Worm (Caenorhabditis elegans): Measurements from ENCODE around the gene acy-3.
A peak's percentile ranks its signal among the peaks of the same experiment; 100 is the strongest.

The acy-3 gene

DNA sequence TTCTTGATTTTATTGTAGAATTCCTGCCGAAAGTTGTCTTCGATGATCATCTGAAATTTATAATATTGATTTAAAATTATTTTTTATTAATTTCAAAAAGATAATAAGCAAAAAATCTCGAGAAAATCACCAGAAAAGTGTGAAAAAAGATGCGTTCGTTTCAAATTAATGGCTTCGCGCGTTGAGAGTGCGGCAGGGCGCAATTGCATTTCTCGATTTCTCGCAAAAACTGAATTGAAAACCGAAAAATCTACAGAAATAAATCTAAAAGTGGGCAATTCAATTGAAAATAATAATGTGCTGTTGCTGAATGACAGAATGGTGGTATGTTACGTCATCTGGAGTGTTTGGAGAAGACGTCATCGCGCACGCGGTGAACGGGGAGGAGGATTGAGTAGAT lies 51.3 kb downstream of the acy-3 start, which contains the start of gene evl-18:
evl-18 (minus strand) TSS at position 50 of the 400 bp plus-strand sequence.
- TF ChIP-seq mep-1 (tag; optimal IDR thresholded peaks at IDR 0.05) (peak; percentile 37), nhr-28 (tag; optimal IDR thresholded peaks at IDR 0.05) (no peak), nhr-12 (tag; optimal IDR thresholded peaks at IDR 0.05) (no peak), fkh-4 (tag; optimal IDR thresholded peaks at IDR 0.05; ENCODE audit: borderline replicate concordance) (no peak), irx-1 (tag; optimal IDR thresholded peaks at IDR 0.05) (no peak), C04F5.9 (tag; optimal IDR thresholded peaks at IDR 0.05) (no peak), dpl-1 (GFP tag; optimal IDR thresholded peaks at IDR 0.05) (peak; percentile 62 to 84 (median 70)), lsy-2 (tag; optimal IDR thresholded peaks at IDR 0.05) (peak in 1 of 2 experiments; percentile 55), efl-1 (optimal IDR thresholded peaks at IDR 0.05) (peak; percentile 48 to 56), efl-1 (GFP tag; optimal IDR thresholded peaks at IDR 0.05 in 1 of 2) (peak; percentile 72 to 97), blmp-1 (tag; optimal IDR thresholded peaks at IDR 0.05) (peak; percentile 34), lin-35 (GFP tag; optimal IDR thresholded peaks at IDR 0.05) (peak; percentile 51 to 83), hlh-17 (GFP tag; optimal IDR thresholded peaks at IDR 0.05; ENCODE audit: borderline replicate concordance) (no peak)

DNA sequence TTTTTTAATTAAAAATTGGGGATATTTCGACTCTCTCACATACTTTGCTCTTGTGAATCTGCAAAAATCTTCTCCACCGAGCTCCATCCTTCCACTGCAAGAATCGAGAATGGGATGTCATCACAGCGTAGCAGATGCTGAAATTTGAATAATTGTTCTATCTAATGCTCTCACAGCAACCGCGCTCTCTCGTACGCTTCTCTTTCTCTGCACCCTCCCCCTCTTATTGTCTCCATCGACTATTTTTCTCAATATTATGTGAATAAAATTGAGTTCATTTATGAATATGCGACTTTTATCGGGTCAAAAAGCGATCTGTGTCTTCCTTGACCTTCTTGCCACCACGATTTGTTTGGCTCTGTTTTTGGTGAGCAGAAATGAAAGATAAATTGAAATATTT lies 52.3 kb downstream of the acy-3 start, which contains the start of gene F34D10.3:
F34D10.3 (plus strand) TSS at position 249 of the 400 bp plus-strand sequence.
- TF ChIP-seq snpc-4 (tag; optimal IDR thresholded peaks at IDR 0.05) = no peak
- TF ChIP-seq lin-35 (GFP tag; optimal IDR thresholded peaks at IDR 0.05) = peak; percentile 18 to 47
- TF ChIP-seq ceh-82 (tag; optimal IDR thresholded peaks at IDR 0.05) = no peak
- peak; percentile 3 to 18 for TF ChIP-seq efl-1 (optimal IDR thresholded peaks at IDR 0.05)
- peak; percentile 6 to 51 for TF ChIP-seq efl-1 (GFP tag; optimal IDR thresholded peaks at IDR 0.05 in 1 of 2)
- TF ChIP-seq pax-3 (tag; optimal IDR thresholded peaks at IDR 0.05) = no peak
- peak in 1 of 2 experiments; percentile 48 for TF ChIP-seq lsy-2 (tag; optimal IDR thresholded peaks at IDR 0.05)
- peak in 1 of 3 experiments; percentile 27 for TF ChIP-seq dpl-1 (GFP tag; optimal IDR thresholded peaks at IDR 0.05)

DNA sequence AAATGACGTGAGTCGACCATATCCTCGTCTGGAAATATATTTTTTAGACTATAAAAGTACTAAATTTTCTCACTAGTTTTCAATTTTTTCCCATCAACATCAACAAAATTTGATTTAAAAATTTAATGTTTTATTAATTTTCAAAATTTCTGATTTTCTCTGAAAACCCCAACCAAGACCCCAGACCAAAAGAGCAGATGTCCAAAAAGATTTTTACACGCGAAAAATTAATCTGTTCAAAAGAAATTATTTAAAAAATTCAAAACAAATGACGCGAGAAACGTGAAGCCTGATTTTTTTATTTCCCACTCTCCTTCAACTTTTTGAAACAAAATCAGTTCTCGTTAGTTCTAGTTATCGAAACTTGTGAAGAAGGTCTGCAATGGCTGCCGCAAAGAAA lies 55.8 kb downstream of the acy-3 start, which contains the start of gene F34D10.8:
F34D10.8 (plus strand) TSS at position 301 of the 400 bp plus-strand sequence.
- TF ChIP-seq nhr-85 (tag) (peak; percentile 56), sup-37 (GFP tag; optimal IDR thresholded peaks at IDR 0.05) (no peak)

DNA sequence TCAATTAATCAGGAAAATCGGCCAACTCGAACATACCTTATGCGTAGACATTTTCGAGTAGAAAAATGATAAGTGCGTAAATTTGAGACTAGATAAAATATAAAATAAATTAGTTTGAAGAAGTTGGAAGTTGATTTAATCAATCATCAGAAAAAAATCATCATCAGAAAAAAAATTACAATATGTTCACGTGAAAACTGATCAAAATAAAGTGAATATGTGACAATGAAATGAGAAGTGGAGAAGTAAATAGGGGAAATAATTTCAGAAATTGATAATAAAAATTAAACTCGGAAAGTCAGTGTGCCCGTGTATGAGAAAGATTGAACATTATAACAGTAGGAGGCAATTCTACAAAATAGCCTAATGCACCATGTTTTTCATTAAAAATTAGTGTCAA lies 56.8 kb downstream of the acy-3 start, which contains the start of gene F34D10.9:
F34D10.9 (minus strand) TSS at position 101 of the 400 bp plus-strand sequence.
- TF ChIP-seq grh-1 (GFP tag; IDR thresholded peaks at IDR 0.05) (no peak), lir-3 (tag; optimal IDR thresholded peaks at IDR 0.05; ENCODE audit: poor library complexity) (no peak), snu-23 (GFP tag; optimal IDR thresholded peaks at IDR 0.05) (no peak), unc-98 (GFP tag; IDR thresholded peaks at IDR 0.05) (no peak), Y116A8C.19 (tag; optimal IDR thresholded peaks at IDR 0.05; ENCODE audit: borderline replicate concordance) (no peak), efl-1 (optimal IDR thresholded peaks at IDR 0.05) (no peak), efl-1 (GFP tag; optimal IDR thresholded peaks at IDR 0.05 in 1 of 2) (no peak), ces-1 (GFP tag; optimal IDR thresholded peaks at IDR 0.05) (no peak), fkh-4 (tag; optimal IDR thresholded peaks at IDR 0.05; ENCODE audit: borderline replicate concordance) (no peak)

DNA sequence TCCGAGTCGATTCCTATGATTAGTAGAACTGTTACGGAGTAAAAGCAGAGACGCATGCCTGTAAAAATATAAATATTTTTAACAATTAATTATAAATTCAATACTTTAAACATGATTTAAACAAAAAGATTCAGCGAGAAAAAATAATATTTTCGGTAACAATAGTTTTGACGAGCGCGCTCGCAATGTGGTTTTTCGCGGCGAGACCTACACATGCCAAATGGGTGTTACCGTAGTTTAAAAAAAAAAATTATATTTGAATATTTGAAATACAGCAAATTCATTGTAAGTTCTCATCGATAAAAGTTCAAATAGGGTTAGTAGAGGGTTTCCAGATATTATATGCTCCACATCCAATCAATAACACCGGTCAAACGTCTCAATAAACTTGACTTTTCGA lies 59.8 kb downstream of the acy-3 start, which contains the start of gene gldi-5:
gldi-5 (minus strand) TSS at position 58 of the 400 bp plus-strand sequence.
- TF ChIP-seq C34B4.2 (tag; optimal IDR thresholded peaks at IDR 0.05) (no peak), grh-1 (GFP tag; IDR thresholded peaks at IDR 0.05) (no peak), nhr-85 (tag) (no peak), mep-1 (tag; optimal IDR thresholded peaks at IDR 0.05) (no peak), irx-1 (tag; optimal IDR thresholded peaks at IDR 0.05) (no peak), C16A3.4 (tag; optimal IDR thresholded peaks at IDR 0.05) (no peak), unc-130 (tag; optimal IDR thresholded peaks at IDR 0.05) (no peak), lin-13 (GFP tag; optimal IDR thresholded peaks at IDR 0.05) (no peak), lin-14 (GFP tag; optimal IDR thresholded peaks at IDR 0.05) (no peak), elt-2 (tag; optimal IDR thresholded peaks at IDR 0.05) (no peak), isw-1 (GFP tag; IDR thresholded peaks at IDR 0.05) (no peak), nhr-20 (tag; optimal IDR thresholded peaks at IDR 0.05) (no peak), swsn-7 (tag; optimal IDR thresholded peaks at IDR 0.05) (no peak), dsc-1 (tag; optimal IDR thresholded peaks at IDR 0.05) (no peak), ceh-88 (GFP tag; IDR thresholded peaks at IDR 0.05) (no peak), zip-4 (GFP tag; optimal IDR thresholded peaks at IDR 0.05) (no peak), unc-98 (GFP tag; IDR thresholded peaks at IDR 0.05) (no peak)
